Fruit fly (Drosophila melanogaster) whole organism, wandering third instar larva: ENCODE measurements around the gene Npc2a.

Source experiments
- CG32264 ChIP-seq: fragments of 200-800 bp; sonication (Bioruptor generic); optimal IDR thresholded peaks from 2 replicates; lab custom pipeline; 2016; ENCODE audit warnings: missing biosample characterization, missing genetic modification characterization
- CG9705 ChIP-seq: fragments of 200-800 bp; sonication (Bioruptor generic); optimal IDR thresholded peaks from 2 replicates; lab custom pipeline; 2018; ENCODE audit warnings: missing biosample characterization, mild to moderate bottlenecking, missing genetic modification characterization
- CrebA ChIP-seq: fragments of 200-800 bp; sonication (Bioruptor generic); optimal IDR thresholded peaks from 2 replicates; lab custom pipeline; 2016; ENCODE audit warnings: missing biosample characterization, mild to moderate bottlenecking, missing genetic modification characterization, borderline replicate concordance
- Dfd ChIP-seq: fragments of >200 bp; optimal IDR thresholded peaks from 2 replicates; lab custom pipeline; 2017; ENCODE audit warnings: missing biosample characterization, missing genetic modification characterization
- Dif ChIP-seq: fragments of 200-275, 200-300 bp; sonication (Bioruptor generic); optimal IDR thresholded peaks from 2 replicates; lab custom pipeline; 2018; ENCODE audit warnings: missing biosample characterization, missing genetic modification characterization; ENCODE audit not compliant: partially characterized antibody
- GATAd ChIP-seq: sonication (Bioruptor generic); optimal IDR thresholded peaks from 2 replicates; lab custom pipeline; 2016; ENCODE audit warnings: missing biosample characterization, missing genetic modification characterization
- Hr78 ChIP-seq: fragments of >200 bp; optimal IDR thresholded peaks from 2 replicates; lab custom pipeline; 2017; ENCODE audit warnings: missing biosample characterization, missing genetic modification characterization
- Hr83 ChIP-seq: fragments of 200-300 bp; sonication (Bioruptor generic); optimal IDR thresholded peaks from 2 replicates; lab custom pipeline; 2016; ENCODE audit warnings: missing biosample characterization, mild to moderate bottlenecking, missing genetic modification characterization, moderate library complexity; ENCODE audit not compliant: poor library complexity, severe bottlenecking
- Jra ChIP-seq: sonication (Bioruptor generic); optimal IDR thresholded peaks from 2 replicates; lab custom pipeline; 2016; ENCODE audit warnings: missing biosample characterization, missing genetic modification characterization
- Mio ChIP-seq: sonication (Bioruptor generic); optimal IDR thresholded peaks from 2 replicates; lab custom pipeline; 2016; ENCODE audit warnings: missing biosample characterization, missing genetic modification characterization
- Myc ChIP-seq: fragments of >200 bp; optimal IDR thresholded peaks from 2 replicates; lab custom pipeline; 2017
- N ChIP-seq: fragments of >200 bp; optimal IDR thresholded peaks from 2 replicates; lab custom pipeline; 2018; ENCODE audit warnings: missing biosample characterization, missing external identifiers, missing genetic modification characterization
- Rel ChIP-seq, 2 experiments: fragments of 200-800 bp; sonication (Bioruptor generic) in 1 of 2; optimal IDR thresholded peaks; 2 replicates in 1 of 2; 3 replicates in 1 of 2; lab custom pipeline; 2016 to 2019; ENCODE audit warnings: mild to moderate bottlenecking in 2 of 2, missing biosample characterization in 2 of 2, missing genetic modification characterization in 2 of 2, moderate library complexity in 1 of 2
- Sp1 ChIP-seq: fragments of 200-800 bp; sonication (Bioruptor generic); optimal IDR thresholded peaks from 3 replicates; lab custom pipeline; 2019; ENCODE audit warnings: missing biosample characterization, mild to moderate bottlenecking, missing genetic modification characterization, moderate library complexity
- Vsx2 ChIP-seq: fragments of 200-300, 225-300 bp; sonication (Bioruptor generic); optimal IDR thresholded peaks from 2 replicates; lab custom pipeline; 2018; ENCODE audit warnings: missing biosample characterization, missing genetic modification characterization; ENCODE audit not compliant: partially characterized antibody
- br ChIP-seq: fragments of 200-800 bp; sonication (Bioruptor generic); optimal IDR thresholded peaks from 2 replicates; lab custom pipeline; 2016; ENCODE audit warnings: missing biosample characterization, missing genetic modification characterization
- brk ChIP-seq: fragments of 200-800 bp; sonication (Bioruptor generic); optimal IDR thresholded peaks from 2 replicates; lab custom pipeline; 2016; ENCODE audit warnings: missing biosample characterization, mild to moderate bottlenecking, missing genetic modification characterization
- dl ChIP-seq, 2 experiments: fragments of 175-275, 200-275 bp in 1 of 2; fragments of 200-275 bp in 1 of 2; sonication (Bioruptor generic); optimal IDR thresholded peaks; lab custom pipeline; 2018; ENCODE audit warnings: mild to moderate bottlenecking in 2 of 2, missing biosample characterization in 2 of 2, missing genetic modification characterization in 2 of 2, moderate library complexity in 2 of 2; ENCODE audit not compliant: partially characterized antibody in 2 of 2, insufficient read depth in 1 of 2
- dsf ChIP-seq: sonication (Bioruptor generic); optimal IDR thresholded peaks from 2 replicates; lab custom pipeline; 2016; ENCODE audit warnings: missing biosample characterization, missing genetic modification characterization, borderline replicate concordance
- ey ChIP-seq: fragments of 200-800 bp; sonication (Bioruptor generic); optimal IDR thresholded peaks from 2 replicates; lab custom pipeline; 2016; ENCODE audit warnings: missing biosample characterization, missing genetic modification characterization
- foxo ChIP-seq, 2 experiments: fragments of 200-800 bp; sonication (Bioruptor generic); optimal IDR thresholded peaks; 2 replicates in 1 of 2; 3 replicates in 1 of 2; lab custom pipeline; 2016 to 2017; ENCODE audit warnings: missing biosample characterization in 2 of 2, missing genetic modification characterization in 2 of 2
- fru ChIP-seq: fragments of 200-800 bp; sonication (Bioruptor generic); optimal IDR thresholded peaks from 3 replicates; lab custom pipeline; 2016; ENCODE audit warnings: missing biosample characterization, mild to moderate bottlenecking, missing genetic modification characterization
- h ChIP-seq: fragments of 200-800 bp; sonication (Bioruptor generic); optimal IDR thresholded peaks from 3 replicates; lab custom pipeline; 2016; ENCODE audit warnings: missing biosample characterization, mild to moderate bottlenecking, missing genetic modification characterization
- jim ChIP-seq: fragments of 175-275, 200-325 bp; sonication (Bioruptor generic); optimal IDR thresholded peaks from 2 replicates; lab custom pipeline; 2016; ENCODE audit warnings: missing biosample characterization, mild to moderate bottlenecking, missing genetic modification characterization
- lola ChIP-seq: fragments of >200 bp; optimal IDR thresholded peaks from 2 replicates; lab custom pipeline; 2017; ENCODE audit warnings: missing biosample characterization, missing genetic modification characterization
- pan ChIP-seq: fragments of >200 bp; optimal IDR thresholded peaks from 2 replicates; lab custom pipeline; 2017
- psq ChIP-seq: fragments of 200-800 bp; sonication (Bioruptor generic); optimal IDR thresholded peaks from 3 replicates; lab custom pipeline; 2017; ENCODE audit warnings: missing biosample characterization, mild to moderate bottlenecking, missing genetic modification characterization, moderate library complexity
- rgr ChIP-seq: fragments of 200-800 bp; sonication (Bioruptor generic); optimal IDR thresholded peaks from 3 replicates; lab custom pipeline; 2016; ENCODE audit warnings: missing biosample characterization, mild to moderate bottlenecking, missing genetic modification characterization
- sage ChIP-seq: fragments of 200-800 bp; sonication (Bioruptor generic); optimal IDR thresholded peaks from 2 replicates; lab custom pipeline; 2016; ENCODE audit warnings: missing biosample characterization, mild to moderate bottlenecking, missing genetic modification characterization
- sv ChIP-seq: fragments of 200-800 bp; sonication (Bioruptor generic); optimal IDR thresholded peaks from 3 replicates; lab custom pipeline; 2016; ENCODE audit warnings: missing biosample characterization, missing genetic modification characterization
- tai ChIP-seq: sonication (Bioruptor generic); optimal IDR thresholded peaks from 2 replicates; lab custom pipeline; 2016; ENCODE audit warnings: missing biosample characterization, missing genetic modification characterization
- usp ChIP-seq: fragments of >200 bp; optimal IDR thresholded peaks from 2 replicates; lab custom pipeline; 2017; ENCODE audit warnings: missing biosample characterization, missing genetic modification characterization

Gene Npc2a

DNA sequence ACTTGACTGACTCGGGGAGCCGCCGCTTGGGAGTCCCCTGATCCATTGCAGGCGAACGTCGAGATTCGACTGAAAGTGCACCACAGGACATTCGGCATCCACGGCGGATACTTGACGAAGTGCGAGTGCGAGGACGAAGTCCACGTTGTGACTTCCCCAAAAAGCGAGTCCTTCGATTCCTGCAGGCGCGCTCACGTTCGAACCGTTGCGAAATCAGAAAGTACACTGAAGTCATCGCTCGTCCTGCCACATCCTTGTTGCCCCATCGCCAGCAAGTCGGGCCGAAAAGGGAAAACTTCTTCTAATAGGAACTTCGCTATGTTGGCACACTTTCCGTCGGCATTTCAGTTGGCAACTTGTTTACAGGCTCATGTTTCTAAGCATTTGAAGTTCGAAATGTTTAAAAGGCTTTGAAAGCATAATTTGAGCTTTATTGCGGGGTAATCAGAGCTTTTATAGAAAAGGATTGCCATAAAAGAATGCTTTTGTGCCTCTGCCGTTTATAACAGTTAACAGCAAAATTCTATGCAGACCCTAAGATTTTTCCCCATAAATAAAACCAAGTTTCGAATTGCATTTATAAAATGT, 18.1 kb downstream of the Npc2a start, which contains the start of gene CG33543:
Gene CG33543 (minus strand): TSS at position 232 of the 588 bp plus-strand sequence.
- TF ChIP-seq fru (GFP tag; lab: Kevin White, UChicago): no peak
- no peak for TF ChIP-seq Mio
- TF ChIP-seq Sp1 (GFP tag; lab: Kevin White, UChicago): no peak
- TF ChIP-seq Rel (GFP tag; optimal IDR thresholded peaks at IDR 0.05; lab: Kevin White, UChicago): no peak
- no peak for TF ChIP-seq Rel (tag; optimal IDR thresholded peaks at IDR 0.05; lab: Kevin White, UChicago)
- no peak for TF ChIP-seq GATAd
- no peak for TF ChIP-seq CrebA (GFP tag; lab: Kevin White, UChicago)
- no peak for TF ChIP-seq Dfd (GFP tag; lab: Kevin White, UChicago)
- TF ChIP-seq jim: no peak
- no peak for TF ChIP-seq usp (GFP tag; lab: Kevin White, UChicago)
- TF ChIP-seq Dif: no peak
- no peak for TF ChIP-seq sv (GFP tag; lab: Kevin White, UChicago)
- TF ChIP-seq dsf (GFP tag; lab: Kevin White, UChicago): no peak

- no peak for TF ChIP-seq brk (GFP tag; lab: Kevin White, UChicago)
- TF ChIP-seq lola (GFP tag; lab: Kevin White, UChicago): no peak
- no peak for TF ChIP-seq GATAd
- no peak for TF ChIP-seq Hr78 (GFP tag; lab: Kevin White, UChicago)
- TF ChIP-seq dl (GFP tag; optimal IDR thresholded peaks at IDR 0.05; lab: Kevin White, UChicago; ENCODE audit: insufficient read depth in 1 of 2, partially characterized antibody in 2 of 2): no peak
- no peak for TF ChIP-seq psq (GFP tag; lab: Kevin White, UChicago)
- no peak for TF ChIP-seq rgr (GFP tag; lab: Kevin White, UChicago)
- no peak for TF ChIP-seq pan (lab: Kevin White, UChicago)
- no peak for TF ChIP-seq sv (GFP tag; lab: Kevin White, UChicago)
- TF ChIP-seq h (GFP tag; lab: Kevin White, UChicago): no peak
- no peak for TF ChIP-seq jim
- no peak for TF ChIP-seq Vsx2 (GFP tag; lab: Kevin White, UChicago)
- TF ChIP-seq br (GFP tag; lab: Kevin White, UChicago): no peak
- TF ChIP-seq CG32264 (GFP tag; lab: Kevin White, UChicago): no peak
- no peak for TF ChIP-seq ey (GFP tag; lab: Kevin White, UChicago)
- no peak for TF ChIP-seq foxo (GFP tag; optimal IDR thresholded peaks at IDR 0.05; lab: Kevin White, UChicago)
- no peak for TF ChIP-seq tai (GFP tag; lab: Kevin White, UChicago)
- no peak for TF ChIP-seq fru (GFP tag; lab: Kevin White, UChicago)
- no peak for TF ChIP-seq Jra (GFP tag; lab: Kevin White, UChicago)
Observed at dm6 chr2L:2007093-2007492, 19.0 kb downstream of the Npc2a start, which contains the start of gene CG15353. Gene CG15353, minus strand, starts transcription at chr2L:2007193.

- TF ChIP-seq br (GFP tag; lab: Kevin White, UChicago) (no peak), N (GFP tag; lab: Kevin White, UChicago) (no peak), h (GFP tag; lab: Kevin White, UChicago) (no peak), CG9705 (GFP tag; lab: Kevin White, UChicago) (no peak), Hr83 (GFP tag; lab: Kevin White, UChicago) (no peak), psq (GFP tag; lab: Kevin White, UChicago) (no peak), fru (GFP tag; lab: Kevin White, UChicago) (no peak), Vsx2 (GFP tag; lab: Kevin White, UChicago) (no peak), Myc (no peak), ey (GFP tag; lab: Kevin White, UChicago) (no peak), Rel (GFP tag; optimal IDR thresholded peaks at IDR 0.05; lab: Kevin White, UChicago) (no peak), Rel (tag; optimal IDR thresholded peaks at IDR 0.05; lab: Kevin White, UChicago) (no peak), sage (GFP tag; lab: Kevin White, UChicago) (no peak)
Observed at dm6 chr2L:2008114-2008513, 20.0 kb downstream of the Npc2a start, which contains the start of gene Nplp4. Gene Nplp4, plus strand, starts transcription at chr2L:2008414.
